Fruit fly (Drosophila melanogaster) whole organism, embryonic: ENCODE measurements around the gene CG42554.

Source experiments
- BtbVII ChIP-seq: fragments of 200-800 bp; sonication (Bioruptor generic); optimal IDR thresholded peaks from 3 replicates; lab custom pipeline; 2017; ENCODE audit warnings: missing biosample characterization, mild to moderate bottlenecking, missing genetic modification characterization
- CG10147 ChIP-seq: fragments of 200-800 bp; sonication (Bioruptor generic); optimal IDR thresholded peaks from 2 replicates; lab custom pipeline; 2019; ENCODE audit warnings: missing biosample characterization, mild to moderate bottlenecking, missing genetic modification characterization, moderate library complexity
- CG10366 ChIP-seq: fragments of 200-800 bp; sonication (Bioruptor generic); IDR thresholded peaks from 2 replicates; pipeline ENCODE4 v1.3.6; 2022; ENCODE audit warnings: missing biosample characterization, missing genetic modification characterization
- CG11723 ChIP-seq: fragments of 200-800 bp; sonication (Bioruptor generic); optimal IDR thresholded peaks from 2 replicates; lab custom pipeline; 2017; ENCODE audit warnings: missing biosample characterization, mild to moderate bottlenecking, missing genetic modification characterization
- CG14050 ChIP-seq: fragments of 200-800 bp; sonication (Bioruptor generic); IDR thresholded peaks from 3 replicates; pipeline ENCODE4 v1.3.6; 2022; ENCODE audit warnings: missing biosample characterization, missing genetic modification characterization
- CG14441 ChIP-seq: fragments of 200-800 bp; sonication (Bioruptor generic); IDR thresholded peaks from 2 replicates; pipeline ENCODE4 v1.3.6; 2022; ENCODE audit warnings: missing biosample characterization, missing genetic modification characterization
- CG15479 ChIP-seq: fragments of 200-800 bp; sonication (Bioruptor generic); optimal IDR thresholded peaks from 3 replicates; lab custom pipeline; 2019; ENCODE audit warnings: missing biosample characterization, mild to moderate bottlenecking, missing genetic modification characterization, moderate library complexity
- CG1792 ChIP-seq: fragments of 200-800 bp; sonication (Bioruptor generic); optimal IDR thresholded peaks from 2 replicates; lab custom pipeline; 2016; ENCODE audit warnings: missing biosample characterization, missing genetic modification characterization
- CG2202 ChIP-seq: fragments of 200-800 bp; sonication (Bioruptor generic); optimal IDR thresholded peaks from 2 replicates; lab custom pipeline; 2018; ENCODE audit warnings: missing biosample characterization, mild to moderate bottlenecking, missing genetic modification characterization
- CG31365 ChIP-seq: fragments of 200-800 bp; sonication (Bioruptor generic); optimal IDR thresholded peaks from 2 replicates; lab custom pipeline; 2018; ENCODE audit warnings: missing biosample characterization, mild to moderate bottlenecking, missing genetic modification characterization
- CG32532 ChIP-seq: fragments of 200-800 bp; sonication (Bioruptor generic); IDR thresholded peaks from 2 replicates; pipeline ENCODE4 v1.3.6; 2022; ENCODE audit warnings: missing biosample characterization, missing genetic modification characterization
- CG32772 ChIP-seq: fragments of 200-800 bp; sonication (Bioruptor generic); IDR thresholded peaks from 2 replicates; pipeline ENCODE4 v1.3.6; 2022; ENCODE audit warnings: missing biosample characterization, missing genetic modification characterization
- CG7745 ChIP-seq: fragments of 200-800 bp; sonication (Bioruptor generic); optimal IDR thresholded peaks from 2 replicates; lab custom pipeline; 2018; ENCODE audit warnings: missing biosample characterization, mild to moderate bottlenecking, missing genetic modification characterization, moderate library complexity
- CG8281 ChIP-seq: fragments of 200-800 bp; sonication (Bioruptor generic); optimal IDR thresholded peaks from 2 replicates; lab custom pipeline; 2018; ENCODE audit warnings: missing biosample characterization, mild to moderate bottlenecking, missing genetic modification characterization, moderate library complexity
- CG9215 ChIP-seq: fragments of 200-800 bp; sonication (Bioruptor generic); IDR thresholded peaks from 2 replicates; pipeline ENCODE4 v1.3.6; 2022; ENCODE audit warnings: missing biosample characterization, missing genetic modification characterization
- D19B ChIP-seq: fragments of 200-800 bp; sonication (Bioruptor generic); optimal IDR thresholded peaks from 2 replicates; lab custom pipeline; 2017; ENCODE audit warnings: missing biosample characterization, mild to moderate bottlenecking, missing genetic modification characterization
- Gsc ChIP-seq: fragments of 200-800 bp; sonication (Bioruptor generic); IDR thresholded peaks from 2 replicates; pipeline ENCODE4 v1.3.6; 2022; ENCODE audit warnings: missing biosample characterization, missing genetic modification characterization
- Hey ChIP-seq: fragments of 200-800 bp; sonication (Bioruptor generic); optimal IDR thresholded peaks from 3 replicates; lab custom pipeline; 2018; ENCODE audit warnings: missing biosample characterization, mild to moderate bottlenecking, missing genetic modification characterization
- Kr ChIP-seq: fragments of 200-800 bp; sonication (Bioruptor generic); optimal IDR thresholded peaks from 2 replicates; lab custom pipeline; 2017; ENCODE audit warnings: missing biosample characterization, mild to moderate bottlenecking, missing genetic modification characterization
- Meics ChIP-seq: fragments of 200-800 bp; sonication (Bioruptor generic); optimal IDR thresholded peaks from 2 replicates; lab custom pipeline; 2017; ENCODE audit warnings: missing biosample characterization, mild to moderate bottlenecking, missing genetic modification characterization
- NC2α ChIP-seq: fragments of 200-800 bp; sonication (Bioruptor generic); optimal IDR thresholded peaks from 2 replicates; lab custom pipeline; 2016; ENCODE audit warnings: missing biosample characterization, missing genetic modification characterization
- NFAT ChIP-seq: fragments of 200-800 bp; sonication (Bioruptor generic); IDR thresholded peaks from 2 replicates; pipeline ENCODE4 v1.3.6; 2022; ENCODE audit warnings: missing biosample characterization, missing genetic modification characterization
- Ptx1 ChIP-seq: fragments of 200-800 bp; sonication (Bioruptor generic); IDR thresholded peaks from 2 replicates; pipeline ENCODE4 v1.3.6; 2022; ENCODE audit warnings: missing biosample characterization, missing genetic modification characterization
- Six4 ChIP-seq: fragments of 200-800 bp; sonication (Bioruptor generic); optimal IDR thresholded peaks from 2 replicates; lab custom pipeline; 2016; ENCODE audit warnings: missing biosample characterization, missing genetic modification characterization
- Spps ChIP-seq: fragments of 200-800 bp; sonication (Bioruptor generic); optimal IDR thresholded peaks from 2 replicates; lab custom pipeline; 2018; ENCODE audit warnings: missing biosample characterization, mild to moderate bottlenecking, missing genetic modification characterization
- Ssrp ChIP-seq: fragments of 200-800 bp; sonication (Bioruptor generic); optimal IDR thresholded peaks from 2 replicates; lab custom pipeline; 2018; ENCODE audit warnings: missing biosample characterization, mild to moderate bottlenecking, missing genetic modification characterization, moderate library complexity
- Vsx1 ChIP-seq: fragments of 200-800 bp; sonication (Bioruptor generic); optimal IDR thresholded peaks from 2 replicates; lab custom pipeline; 2017; ENCODE audit warnings: missing biosample characterization, mild to moderate bottlenecking, missing genetic modification characterization, missing genetic modification reagents
- ab ChIP-seq: fragments of 200-800 bp; sonication (Bioruptor generic); optimal IDR thresholded peaks from 2 replicates; lab custom pipeline; 2016; ENCODE audit warnings: missing biosample characterization, missing genetic modification characterization
- bcd ChIP-seq: fragments of 200-800 bp; sonication (Bioruptor generic); optimal IDR thresholded peaks from 2 replicates; lab custom pipeline; 2017; ENCODE audit warnings: missing biosample characterization, mild to moderate bottlenecking, missing genetic modification characterization
- crp ChIP-seq, 2 experiments: fragments of 200-800 bp; sonication (Bioruptor generic); optimal IDR thresholded peaks; 2 replicates in 1 of 2; 3 replicates in 1 of 2; lab custom pipeline; 2017; ENCODE audit warnings: missing biosample characterization in 2 of 2, missing genetic modification characterization in 2 of 2, mild to moderate bottlenecking in 1 of 2, moderate library complexity in 1 of 2
- dati ChIP-seq: fragments of 200-800 bp; sonication (Bioruptor generic); IDR thresholded peaks from 2 replicates; pipeline ENCODE4 v1.3.6; 2022; ENCODE audit warnings: missing biosample characterization, missing genetic modification characterization
- hth ChIP-seq: fragments of >200 bp; optimal IDR thresholded peaks from 2 replicates; lab custom pipeline; 2017; ENCODE audit warnings: inconsistent platforms
- ind ChIP-seq: fragments of 200-800 bp; sonication (Bioruptor generic); optimal IDR thresholded peaks from 3 replicates; lab custom pipeline; 2016; ENCODE audit warnings: missing biosample characterization, missing genetic modification characterization
- knrl ChIP-seq: fragments of 200-800 bp; sonication (Bioruptor generic); IDR thresholded peaks from 3 replicates; pipeline ENCODE4 v1.3.6; 2022; ENCODE audit warnings: missing biosample characterization, missing genetic modification characterization; ENCODE audit not compliant: partially characterized antibody
- lmd ChIP-seq: fragments of 200-800 bp; sonication (Bioruptor generic); IDR thresholded peaks from 2 replicates; pipeline ENCODE4 v1.3.6; 2022; ENCODE audit warnings: missing biosample characterization, missing genetic modification characterization
- nau ChIP-seq: fragments of 200-800 bp; sonication (Bioruptor generic); optimal IDR thresholded peaks from 3 replicates; lab custom pipeline; 2017; ENCODE audit warnings: missing biosample characterization, mild to moderate bottlenecking, missing genetic modification characterization, missing genetic modification reagents
- nerfin-2 ChIP-seq: fragments of 200-800 bp; sonication (Bioruptor generic); IDR thresholded peaks from 2 replicates; pipeline ENCODE4 v1.3.6; 2022; ENCODE audit warnings: missing biosample characterization, missing genetic modification characterization; ENCODE audit not compliant: partially characterized antibody
- nom ChIP-seq: fragments of 200-800 bp; sonication (Bioruptor generic); optimal IDR thresholded peaks from 2 replicates; lab custom pipeline; 2017; ENCODE audit warnings: missing biosample characterization, missing genetic modification characterization, mild to moderate bottlenecking, moderate library complexity, missing genetic modification reagents
- peb ChIP-seq: fragments of 200-800 bp; sonication (Bioruptor generic); IDR thresholded peaks from 2 replicates; pipeline ENCODE4 v1.3.6; 2022; ENCODE audit warnings: missing biosample characterization, missing genetic modification characterization
- pho ChIP-seq: fragments of 200-800 bp; sonication (Bioruptor generic); optimal IDR thresholded peaks from 2 replicates; lab custom pipeline; 2016; ENCODE audit warnings: missing biosample characterization, missing genetic modification characterization
- psq ChIP-seq: fragments of 200-800 bp; sonication (Bioruptor generic); optimal IDR thresholded peaks from 2 replicates; lab custom pipeline; 2017; ENCODE audit warnings: missing biosample characterization, missing genetic modification characterization
- repo ChIP-seq: fragments of 200-800 bp; sonication (Bioruptor generic); optimal IDR thresholded peaks from 2 replicates; lab custom pipeline; 2016; ENCODE audit warnings: missing biosample characterization, missing genetic modification characterization
- ro ChIP-seq: fragments of 200-800 bp; sonication (Bioruptor generic); IDR thresholded peaks from 2 replicates; pipeline ENCODE4 v1.3.6; 2022; ENCODE audit warnings: missing biosample characterization, missing genetic modification characterization
- salm ChIP-seq: fragments of 200-800 bp; sonication (Bioruptor generic); optimal IDR thresholded peaks from 2 replicates; lab custom pipeline; 2018; ENCODE audit warnings: missing biosample characterization, mild to moderate bottlenecking, missing genetic modification characterization
- tna ChIP-seq: fragments of 200-800 bp; sonication (Bioruptor generic); IDR thresholded peaks from 2 replicates; pipeline ENCODE4 v1.3.6; 2022; ENCODE audit warnings: missing biosample characterization, missing genetic modification characterization; ENCODE audit not compliant: partially characterized antibody
- usp ChIP-seq: fragments of >200 bp; optimal IDR thresholded peaks from 2 replicates; lab custom pipeline; 2017; ENCODE audit warnings: missing biosample characterization, missing genetic modification characterization
- z ChIP-seq: fragments of 200-800 bp; sonication (Bioruptor generic); IDR thresholded peaks from 3 replicates; pipeline ENCODE4 v1.3.6; 2022; ENCODE audit warnings: missing biosample characterization, missing genetic modification characterization

The CG42554 gene

DNA sequence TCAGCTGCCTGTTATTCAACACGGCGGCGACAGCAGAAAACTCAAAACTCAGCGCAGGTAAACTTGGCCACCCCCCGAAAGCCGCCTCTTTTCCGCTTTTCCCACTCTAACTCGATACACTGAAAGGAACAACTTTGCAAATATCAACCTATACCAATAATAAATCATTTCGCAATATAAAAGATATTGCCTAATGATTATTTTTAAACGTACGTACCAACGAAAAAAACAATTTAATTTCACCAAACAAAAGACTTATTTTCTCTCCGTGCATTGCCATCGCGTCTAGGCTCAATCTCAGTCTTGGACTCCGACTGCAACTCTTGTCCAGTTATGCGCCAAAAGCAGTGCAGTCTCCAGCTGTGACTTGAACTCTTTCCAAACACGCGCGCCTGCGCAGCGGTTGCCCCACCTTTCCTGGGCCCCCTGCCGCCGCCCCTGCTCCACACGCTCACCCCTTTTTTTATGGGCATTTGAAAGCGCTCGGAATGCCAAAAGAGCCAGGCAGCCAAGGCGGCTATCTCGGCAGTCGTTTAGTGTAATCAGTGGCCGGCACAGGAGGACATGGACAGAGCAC is 29.8 kb upstream of the CG42554 start (continued):
- TF ChIP-seq CG1792 (GFP tag; lab: Kevin White, UChicago) (peak; percentile 34), Ssrp (tag; lab: Kevin White, UChicago) (peak; percentile 33), NFAT (no peak), pho (GFP tag; lab: Kevin White, UChicago) (peak; percentile 10), CG14441 (no peak), BtbVII (peak; percentile 38), CG32772 (peak; percentile 55), nom (GFP tag; lab: Kevin White, UChicago) (no peak), crp (GFP tag; optimal IDR thresholded peaks at IDR 0.05; lab: Kevin White, UChicago) (no peak), Hey (no peak), repo (peak; percentile 40), Vsx1 (GFP tag; lab: Kevin White, UChicago) (peak; percentile 25), CG9215 (GFP tag; lab: Robert Waterston, UW) (peak; percentile 42; the same call in 1 of the 2 replicates), nerfin-2 (GFP tag; lab: Robert Waterston, UW) (no peak), psq (GFP tag; lab: Kevin White, UChicago) (no peak), D19B (GFP tag; lab: Kevin White, UChicago) (no peak), z (GFP tag; lab: Robert Waterston, UW) (peak; percentile 39; the same call in 1 of the 3 replicates), CG31365 (tag; lab: Kevin White, UChicago) (peak; percentile 9), CG15479 (GFP tag; lab: Kevin White, UChicago) (no peak), Meics (GFP tag; lab: Kevin White, UChicago) (peak; percentile 48), peb (GFP tag; lab: Robert Waterston, UW) (no peak), CG11723 (no peak), CG2202 (tag; lab: Kevin White, UChicago) (peak; percentile 28), Ptx1 (GFP tag; lab: Robert Waterston, UW) (peak; percentile 61), CG14050 (GFP tag; lab: Robert Waterston, UW) (no peak), hth (lab: Kevin White, UChicago) (no peak), usp (GFP tag; lab: Kevin White, UChicago) (no peak), CG10147 (peak; percentile 48), lmd (GFP tag; lab: Robert Waterston, UW) (peak; percentile 69), Kr (peak; percentile 8), salm (tag; lab: Kevin White, UChicago) (peak; percentile 18), ind (GFP tag; lab: Kevin White, UChicago) (peak; percentile 58), tna (no peak), bcd (peak; percentile 57), CG10366 (GFP tag; lab: Robert Waterston, UW) (peak; percentile 45), dati (GFP tag; lab: Robert Waterston, UW) (no peak), nau (GFP tag; lab: Kevin White, UChicago) (peak; percentile 40), knrl (GFP tag; lab: Robert Waterston, UW) (no peak), CG7745 (tag; lab: Kevin White, UChicago) (no peak), CG32532 (GFP tag; lab: Robert Waterston, UW) (peak; percentile 23; the same call in 1 of the 2 replicates), CG8281 (peak; percentile 33)

DNA sequence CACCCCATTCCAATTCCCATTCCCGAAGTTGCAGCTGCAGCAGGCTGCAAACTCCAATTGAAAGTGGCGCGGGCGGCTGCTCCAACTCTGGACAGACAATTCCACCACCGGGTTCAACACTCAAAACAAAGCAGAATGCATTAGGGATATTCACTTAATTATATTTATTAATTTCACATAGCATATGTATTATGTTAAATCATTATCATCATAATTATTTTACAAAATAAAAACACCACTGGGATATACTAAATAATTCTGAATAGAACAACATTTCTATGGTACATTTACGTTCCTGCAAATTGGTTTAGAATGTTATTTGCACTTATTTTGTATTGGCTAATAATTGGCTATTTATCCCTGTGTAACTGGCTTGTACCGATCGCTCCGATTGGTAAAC is 28.0 kb upstream of the CG42554 start:
- no peak for TF ChIP-seq ab (GFP tag; lab: Kevin White, UChicago)
- TF ChIP-seq Gsc (GFP tag; lab: Robert Waterston, UW), result no peak
- no peak for TF ChIP-seq Six4 (GFP tag; lab: Kevin White, UChicago)
- TF ChIP-seq NC2α (GFP tag; lab: Kevin White, UChicago), result no peak
- TF ChIP-seq Spps, result no peak
- no peak for TF ChIP-seq ro (GFP tag; lab: Robert Waterston, UW)
